Fruit fly (Drosophila melanogaster): ENCODE measurements around the gene CG12480.

dm6 chrX:14149312-14149711 is 20.1 kb upstream of the CG12480 start:
- TF ChIP-seq CG34224 (GFP tag; IDR thresholded peaks at IDR 0.05; ENCODE audit: partially characterized antibody) (no peak), al (GFP tag; IDR thresholded peaks at IDR 0.05) (no peak), chn (GFP tag; optimal IDR thresholded peaks at IDR 0.05) (no peak)
